Worm (Caenorhabditis elegans) whole organism, young adult: Measurements from ENCODE around the gene mat-2.
A peak's percentile ranks its signal among the peaks of the same experiment; 100 is the strongest.

Source experiments
- B0261.1 ChIP-seq: sonication (generic microtip); optimal IDR thresholded peaks from 2 replicates; lab custom pipeline; 2016; ENCODE audit warnings: mild to moderate bottlenecking, missing genetic modification characterization, moderate library complexity, missing compliant biosample characterization
- F23B12.7 ChIP-seq: sonication (generic microtip); optimal IDR thresholded peaks from 2 replicates; lab custom pipeline; 2017; ENCODE audit warnings: missing genetic modification characterization, mild to moderate bottlenecking, missing compliant biosample characterization, antibody characterized with exemption, moderate library complexity; ENCODE audit not compliant: insufficient read depth
- F33H1.4 ChIP-seq: fragments of 200-800 bp; sonication (Bioruptor generic); IDR thresholded peaks from 2 replicates; pipeline ENCODE4 v1.3.6; 2022; ENCODE audit warnings: missing genetic modification reagents, missing genetic modification characterization, missing compliant biosample characterization
- F57A8.1 ChIP-seq: fragments of 200-800 bp; sonication (Bioruptor generic); optimal IDR thresholded peaks from 2 replicates; lab custom pipeline; 2018; ENCODE audit warnings: mild to moderate bottlenecking, missing genetic modification characterization, moderate library complexity, missing compliant biosample characterization
- K11D2.4 ChIP-seq: fragments of 200-800 bp; sonication (Bioruptor generic); IDR thresholded peaks from 2 replicates; pipeline ENCODE4 v1.3.6; 2022; ENCODE audit warnings: missing genetic modification reagents, missing genetic modification characterization, missing compliant biosample characterization
- T26A5.8 ChIP-seq: sonication (generic microtip); optimal IDR thresholded peaks from 2 replicates; lab custom pipeline; 2016; ENCODE audit warnings: missing genetic modification characterization, missing compliant biosample characterization
- Y53F4B.3 ChIP-seq: fragments of 200-800 bp; sonication (Bioruptor generic); IDR thresholded peaks from 2 replicates; pipeline ENCODE4 v1.3.6; 2022; ENCODE audit warnings: missing genetic modification reagents, missing genetic modification characterization, missing compliant biosample characterization
- Y56A3A.18 ChIP-seq: fragments of 200-800 bp; sonication (Bioruptor generic); IDR thresholded peaks from 2 replicates; pipeline ENCODE4 v1.3.6; 2022; ENCODE audit warnings: missing genetic modification reagents, missing genetic modification characterization, missing compliant biosample characterization
- Y67H2A.10 ChIP-seq: fragments of 200-800 bp; sonication (Bioruptor generic); conservative IDR thresholded peaks from 2 replicates; pipeline ENCODE4 v1.3.6; 2022; ENCODE audit warnings: missing genetic modification reagents, missing genetic modification characterization, missing compliant biosample characterization
- aptf-3 ChIP-seq: fragments of 200-800 bp; sonication (Bioruptor generic); IDR thresholded peaks from 2 replicates; pipeline ENCODE4 v1.3.6; 2022; ENCODE audit warnings: missing genetic modification characterization, missing compliant biosample characterization
- athp-1 ChIP-seq: sonication (generic microtip); optimal IDR thresholded peaks from 2 replicates; lab custom pipeline; 2017; ENCODE audit warnings: mild to moderate bottlenecking, missing genetic modification characterization, missing compliant biosample characterization
- attf-3 ChIP-seq: fragments of 200-800 bp; sonication (Bioruptor generic); conservative IDR thresholded peaks from 2 replicates; pipeline ENCODE4 v1.3.6; 2022; ENCODE audit warnings: missing genetic modification reagents, missing genetic modification characterization, missing compliant biosample characterization
- bed-1 ChIP-seq: fragments of 200-800 bp; sonication (Bioruptor generic); IDR thresholded peaks from 2 replicates; pipeline ENCODE4 v1.3.6; 2022; ENCODE audit warnings: missing genetic modification reagents, missing genetic modification characterization, missing compliant biosample characterization
- ccch-3 ChIP-seq: fragments of 200-800 bp; sonication (Bioruptor generic); optimal IDR thresholded peaks from 2 replicates; lab custom pipeline; 2018; ENCODE audit warnings: mild to moderate bottlenecking, missing genetic modification characterization, missing compliant biosample characterization
- ceh-58 ChIP-seq: fragments of 200-800 bp; sonication (Bioruptor generic); IDR thresholded peaks from 2 replicates; pipeline ENCODE4 v1.3.6; 2022; ENCODE audit warnings: missing genetic modification characterization, missing compliant biosample characterization
- dpff-1 ChIP-seq: sonication (generic microtip); optimal IDR thresholded peaks from 2 replicates; lab custom pipeline; 2017; ENCODE audit warnings: mild to moderate bottlenecking, missing genetic modification characterization, missing compliant biosample characterization
- dpl-1 ChIP-seq: fragments of 150-350 bp; optimal IDR thresholded peaks from 2 replicates; lab custom pipeline; 2014; ENCODE audit warnings: missing biosample characterization, missing genetic modification reagents, missing genetic modification characterization
- him-1 ChIP-seq: sonication (generic microtip); optimal IDR thresholded peaks from 2 replicates; lab custom pipeline; 2016; ENCODE audit warnings: missing genotype, missing genetic modification reagents, missing genetic modification characterization, missing compliant biosample characterization
- hlh-26 ChIP-seq: fragments of 200-800 bp; sonication (Bioruptor generic); conservative IDR thresholded peaks from 2 replicates; pipeline ENCODE4 v1.3.6; 2022; ENCODE audit warnings: missing genetic modification reagents, missing genetic modification characterization, missing compliant biosample characterization
- hmg-1.2 ChIP-seq: fragments of 200-800 bp; sonication (Bioruptor generic); IDR thresholded peaks from 2 replicates; pipeline ENCODE4 v1.3.6; 2022; ENCODE audit warnings: missing genetic modification reagents, missing genetic modification characterization, missing compliant biosample characterization
- hrde-1 ChIP-seq: sonication (generic microtip); optimal IDR thresholded peaks from 2 replicates; lab custom pipeline; 2016; ENCODE audit warnings: missing genetic modification characterization, mild to moderate bottlenecking, missing compliant biosample characterization, moderate library complexity, missing genotype, missing genetic modification reagents, borderline replicate concordance
- hsf-1 ChIP-seq: fragments of 200-800 bp; sonication (Bioruptor generic); IDR thresholded peaks from 2 replicates; pipeline ENCODE4 v1.3.6; 2022; ENCODE audit warnings: missing genetic modification reagents, missing genetic modification characterization, missing compliant biosample characterization
- lag-1 ChIP-seq: fragments of 200-800 bp; sonication (Bioruptor generic); IDR thresholded peaks from 2 replicates; pipeline ENCODE4 v1.3.6; 2022; ENCODE audit warnings: missing genetic modification reagents, missing genetic modification characterization, missing compliant biosample characterization
- let-526 ChIP-seq: fragments of 200-800 bp; sonication (Bioruptor generic); IDR thresholded peaks from 2 replicates; pipeline ENCODE4 v1.3.6; 2022; ENCODE audit warnings: missing genetic modification reagents, missing genetic modification characterization, missing compliant biosample characterization
- lin-26 ChIP-seq: fragments of 200-800 bp; sonication (Bioruptor generic); IDR thresholded peaks from 2 replicates; pipeline ENCODE4 v1.3.6; 2022; ENCODE audit warnings: missing genetic modification reagents, missing genetic modification characterization, missing compliant biosample characterization
- lin-35 ChIP-seq, 3 experiments: fragments of 150-350 bp in 2 of 3; sonication (generic microtip) in 1 of 3; optimal IDR thresholded peaks; 2 replicates each; lab custom pipeline; 2014 to 2018; ENCODE audit warnings: missing biosample characterization in 3 of 3, missing genetic modification characterization in 3 of 3, missing genetic modification reagents in 3 of 3
- lin-54 ChIP-seq: fragments of 200-800 bp; sonication (Bioruptor generic); optimal IDR thresholded peaks from 2 replicates; lab custom pipeline; 2018; ENCODE audit warnings: mild to moderate bottlenecking, missing genetic modification characterization, missing compliant biosample characterization
- lsy-27 ChIP-seq: sonication (generic microtip); optimal IDR thresholded peaks from 2 replicates; lab custom pipeline; 2017; ENCODE audit warnings: missing genetic modification characterization, mild to moderate bottlenecking, missing compliant biosample characterization, antibody characterized with exemption, missing genotype, borderline replicate concordance; ENCODE audit not compliant: insufficient read depth
- madf-10 ChIP-seq: sonication (generic microtip); optimal IDR thresholded peaks from 2 replicates; lab custom pipeline; 2016; ENCODE audit warnings: mild to moderate bottlenecking, missing genetic modification characterization, missing compliant biosample characterization
- mxl-1 ChIP-seq: sonication (generic microtip); optimal IDR thresholded peaks from 2 replicates; lab custom pipeline; 2016; ENCODE audit warnings: missing genetic modification characterization, missing compliant biosample characterization
- nfya-2 ChIP-seq: fragments of 200-800 bp; sonication (Bioruptor generic); IDR thresholded peaks from 2 replicates; pipeline ENCODE4 v1.3.6; 2022; ENCODE audit warnings: missing genetic modification reagents, missing genetic modification characterization, missing compliant biosample characterization
- nfyb-1 ChIP-seq: fragments of 200-800 bp; sonication (Bioruptor generic); IDR thresholded peaks from 2 replicates; pipeline ENCODE4 v1.3.6; 2022; ENCODE audit warnings: missing genetic modification reagents, missing genetic modification characterization, missing compliant biosample characterization
- nhr-27 ChIP-seq: fragments of 200-800 bp; sonication (Bioruptor generic); optimal IDR thresholded peaks from 2 replicates; lab custom pipeline; 2018; ENCODE audit warnings: mild to moderate bottlenecking, missing genetic modification characterization, moderate library complexity, missing compliant biosample characterization
- rpc-1 ChIP-seq, 2 experiments: fragments of 150-350 bp in 1 of 2; sonication (generic microtip) in 1 of 2; optimal IDR thresholded peaks; 2 replicates each; lab custom pipeline; 2014 to 2018; ENCODE audit warnings: missing biosample characterization in 1 of 2, missing genetic modification characterization in 1 of 2, missing genetic modification reagents in 1 of 2, missing genotype in 1 of 2
- snpc-1.1 ChIP-seq: sonication (generic microtip); optimal IDR thresholded peaks from 2 replicates; lab custom pipeline; 2017; ENCODE audit warnings: missing genetic modification characterization, mild to moderate bottlenecking, missing compliant biosample characterization, antibody characterized with exemption, moderate library complexity, missing genotype, missing genetic modification reagents; ENCODE audit not compliant: insufficient read depth
- snpc-3.4 ChIP-seq: sonication (generic microtip); optimal IDR thresholded peaks from 2 replicates; lab custom pipeline; 2017; ENCODE audit warnings: missing genetic modification characterization, mild to moderate bottlenecking, missing compliant biosample characterization, antibody characterized with exemption, moderate library complexity, missing genotype, missing genetic modification reagents
- somi-1 ChIP-seq: fragments of 200-800 bp; sonication (Bioruptor generic); optimal IDR thresholded peaks from 2 replicates; lab custom pipeline; 2018; ENCODE audit warnings: mild to moderate bottlenecking, missing genetic modification characterization, missing compliant biosample characterization
- sptf-2 ChIP-seq: fragments of 200-800 bp; sonication (Bioruptor generic); optimal IDR thresholded peaks from 2 replicates; lab custom pipeline; 2018; ENCODE audit warnings: mild to moderate bottlenecking, missing genetic modification characterization, missing compliant biosample characterization
- unc-130 ChIP-seq: sonication (generic microtip); optimal IDR thresholded peaks from 2 replicates; lab custom pipeline; 2016; ENCODE audit warnings: missing genetic modification reagents, missing genetic modification characterization, missing compliant biosample characterization
- unc-62 ChIP-seq: fragments of 150-350 bp; optimal IDR thresholded peaks from 2 replicates; lab custom pipeline; 2014; ENCODE audit warnings: missing biosample characterization, missing genetic modification reagents, missing genetic modification characterization
- ztf-25 ChIP-seq: fragments of 200-800 bp; sonication (Bioruptor generic); IDR thresholded peaks from 2 replicates; pipeline ENCODE4 v1.3.6; 2022; ENCODE audit warnings: missing genetic modification reagents, missing genetic modification characterization, missing compliant biosample characterization
- ztf-28 ChIP-seq: fragments of 200-800 bp; sonication (Bioruptor generic); IDR thresholded peaks from 2 replicates; pipeline ENCODE4 v1.3.6; 2022; ENCODE audit warnings: missing genetic modification reagents, missing genetic modification characterization, missing compliant biosample characterization
- ztf-3 ChIP-seq: fragments of 200-800 bp; sonication (Bioruptor generic); optimal IDR thresholded peaks from 2 replicates; lab custom pipeline; 2018; ENCODE audit warnings: mild to moderate bottlenecking, missing genetic modification characterization, missing compliant biosample characterization

mat-2 gene

DNA sequence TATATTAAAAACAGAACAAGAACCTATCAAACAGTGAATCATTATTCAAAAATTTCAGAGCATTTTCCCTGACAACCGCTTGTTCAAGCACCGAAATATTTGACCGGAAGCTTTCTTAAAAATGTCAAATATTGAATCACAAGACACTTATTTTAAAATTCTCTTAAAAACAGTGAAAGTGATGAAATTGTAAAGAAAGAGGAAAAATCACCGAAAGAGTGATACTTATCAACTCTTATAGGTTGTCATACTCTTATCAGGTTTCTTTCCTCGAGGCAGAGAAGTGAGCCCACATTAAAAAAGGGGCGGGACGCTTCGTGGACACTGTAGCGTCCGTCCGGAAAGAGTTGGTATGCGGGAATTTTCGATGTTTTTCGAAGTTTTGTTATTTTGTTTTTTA, 41.3 kb downstream of the mat-2 start (continued):
- TF ChIP-seq bed-1 (no peak), ztf-25 (GFP tag; lab: Robert Waterston, UW) (no peak), hlh-26 (GFP tag; lab: Robert Waterston, UW) (no peak), aptf-3 (GFP tag; lab: Robert Waterston, UW) (no peak), sptf-2 (no peak)
- TF ChIP-seq, all 124 proteins: peak for 6

DNA sequence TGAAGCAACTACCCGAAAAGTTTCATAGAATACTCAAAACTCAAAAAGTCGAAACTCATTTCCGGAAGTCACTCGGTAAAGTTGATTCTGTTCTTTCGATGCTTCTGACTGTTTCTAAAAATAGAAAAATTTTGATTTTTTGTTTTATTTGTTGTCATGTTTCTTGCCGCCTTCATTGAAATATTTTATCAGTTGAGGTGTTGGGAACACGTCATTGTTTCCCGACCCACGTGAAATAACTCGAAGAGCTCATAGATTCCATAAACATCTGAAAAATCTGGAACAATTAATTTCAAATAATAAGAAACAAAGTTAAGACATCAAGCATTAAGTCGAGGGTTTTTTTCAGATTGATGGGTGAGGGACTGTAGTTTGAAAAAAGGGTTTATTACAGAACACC, 42.4 kb downstream of the mat-2 start:
- TF ChIP-seq madf-10 (tag; lab: Kevin White, UChicago) = no peak
- TF ChIP-seq lin-35 (GFP tag; optimal IDR thresholded peaks at IDR 0.05; lab: Kevin White, UChicago) = no peak
- no peak for TF ChIP-seq hrde-1
- TF ChIP-seq ccch-3 = no peak
- TF ChIP-seq ztf-25 (GFP tag; lab: Robert Waterston, UW) = no peak
- TF ChIP-seq ceh-58 (GFP tag; lab: Robert Waterston, UW) = no peak
- no peak for TF ChIP-seq somi-1
- no peak for TF ChIP-seq mxl-1 (tag; lab: Kevin White, UChicago)
- no peak for TF ChIP-seq T26A5.8 (tag; lab: Kevin White, UChicago)
- TF ChIP-seq lag-1 (GFP tag; lab: Robert Waterston, UW) = no peak

DNA sequence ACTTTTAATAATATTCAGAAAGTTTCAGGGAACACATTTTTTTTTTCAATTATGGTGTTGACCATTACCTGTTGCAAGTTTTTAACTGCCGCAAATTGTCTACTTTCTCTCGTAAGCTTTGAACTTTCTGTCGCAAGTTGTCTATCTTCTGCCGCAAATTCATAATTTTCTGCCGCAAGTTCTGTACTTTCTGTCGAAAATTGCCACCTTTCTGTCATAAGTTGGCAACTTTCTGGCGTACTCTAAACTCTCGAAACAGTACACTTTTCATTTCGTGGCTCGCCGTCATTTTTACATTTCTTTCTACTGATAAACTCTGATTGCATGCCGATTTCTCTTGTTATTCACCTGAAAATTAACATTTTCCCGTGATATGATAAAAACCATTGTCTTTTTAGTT, 42.9 kb downstream of the mat-2 start:
- TF ChIP-seq dpl-1 (GFP tag; lab: Kevin White, UChicago) = no peak
- no peak for TF ChIP-seq nfya-2 (GFP tag; lab: Robert Waterston, UW)
- TF ChIP-seq hlh-26 (GFP tag; lab: Robert Waterston, UW) = no peak
- no peak for TF ChIP-seq Y56A3A.18
- TF ChIP-seq dpff-1 (tag; lab: Kevin White, UChicago) = no peak
- TF ChIP-seq F57A8.1 = no peak
- TF ChIP-seq lsy-27 = no peak

DNA sequence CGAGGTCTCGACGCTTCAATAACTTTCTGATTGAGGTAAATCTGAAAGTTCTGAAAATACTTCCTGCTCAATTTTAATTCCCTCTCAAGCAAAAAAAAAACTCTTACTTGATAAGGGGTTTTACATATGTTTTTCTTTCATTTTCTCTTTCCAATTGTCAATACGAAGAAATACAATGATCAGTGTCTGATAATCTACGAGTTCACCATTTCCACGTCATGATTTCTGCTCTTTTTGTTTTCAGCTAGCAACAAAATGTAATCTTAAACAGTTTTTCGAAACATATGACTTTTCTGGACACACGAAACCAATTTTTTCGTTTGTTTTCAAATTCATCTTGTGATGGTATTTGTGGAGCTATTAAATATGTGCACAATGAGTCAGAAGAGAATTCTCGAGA, 43.6 kb downstream of the mat-2 start:
- TF ChIP-seq hsf-1 (GFP tag; lab: Robert Waterston, UW) (no peak), snpc-1.1 (tag; lab: Kevin White, UChicago) (no peak), Y67H2A.10 (GFP tag; lab: Robert Waterston, UW) (no peak), let-526 (no peak), bed-1 (no peak), unc-62 (GFP tag; lab: Kevin White, UChicago) (no peak), lin-26 (no peak), nhr-27 (tag; lab: Kevin White, UChicago) (no peak), ztf-28 (GFP tag; lab: Robert Waterston, UW) (no peak), nfyb-1 (GFP tag; lab: Robert Waterston, UW) (no peak)

DNA sequence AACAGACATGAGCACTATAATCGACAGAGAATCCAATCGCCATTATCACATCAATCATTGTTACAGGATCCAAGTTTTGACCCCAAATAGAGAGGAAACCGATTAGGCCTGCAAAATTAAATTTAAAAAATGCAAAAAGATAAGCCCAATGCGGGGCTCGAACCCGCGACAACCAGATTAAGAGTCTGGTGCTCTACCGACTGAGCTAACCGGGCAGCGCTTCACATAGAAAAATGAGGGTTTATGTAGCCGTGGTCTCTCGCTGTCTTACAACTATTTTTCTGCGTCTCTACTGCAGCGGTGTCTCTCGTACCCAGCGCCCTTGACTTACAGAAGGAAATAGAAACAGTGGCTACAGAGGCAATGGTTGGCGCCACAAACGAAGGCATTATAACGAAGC, 45.1 kb downstream of the mat-2 start:
- TF ChIP-seq athp-1 (tag; lab: Kevin White, UChicago) (peak; percentile 45), lin-54 (GFP tag; lab: Kevin White, UChicago) (peak; percentile 53), attf-3 (GFP tag; lab: Robert Waterston, UW) (0 out of 2 replicates have a peak, but pooled peaks have one; percentile 22), unc-130 (GFP tag; lab: Kevin White, UChicago) (peak; percentile 4), F57A8.1 (no peak), K11D2.4 (GFP tag; lab: Robert Waterston, UW) (0 out of 2 replicates have a peak, but pooled peaks have one; percentile 46), Y53F4B.3 (GFP tag; lab: Robert Waterston, UW) (0 out of 2 replicates have a peak, but pooled peaks have one; percentile 25), him-1 (tag; lab: Kevin White, UChicago) (peak; percentile 84), B0261.1 (tag; lab: Kevin White, UChicago) (peak; percentile 88), snpc-3.4 (tag; lab: Kevin White, UChicago) (peak; percentile 45), rpc-1 (optimal IDR thresholded peaks at IDR 0.05; lab: Kevin White, UChicago) (peak; percentile 74), rpc-1 (tag; optimal IDR thresholded peaks at IDR 0.05; lab: Kevin White, UChicago) (peak; percentile 88), F23B12.7 (tag; lab: Kevin White, UChicago) (no peak), hmg-1.2 (GFP tag; lab: Robert Waterston, UW) (peak; percentile 86), bed-1 (no peak), F33H1.4 (GFP tag; lab: Robert Waterston, UW) (peak; percentile 60), ztf-3 (GFP tag; lab: Kevin White, UChicago) (no peak)
